Worm (Caenorhabditis elegans) whole organism, young adult: ENCODE measurements around the gene pho-13.
A peak's percentile ranks its signal among the peaks of the same experiment; 100 is the strongest.

Experiments used
- B0019.2 ChIP-seq: fragments of 200-800 bp; sonication (Bioruptor generic); conservative IDR thresholded peaks from 2 replicates; pipeline ENCODE4 v1.3.6; 2022; ENCODE audit warnings: missing genetic modification reagents, missing genetic modification characterization, missing compliant biosample characterization
- F22D6.2 ChIP-seq: sonication (generic microtip); optimal IDR thresholded peaks from 2 replicates; lab custom pipeline; 2016; ENCODE audit warnings: mild to moderate bottlenecking, missing genetic modification characterization, missing compliant biosample characterization
- F23B12.7 ChIP-seq: sonication (generic microtip); optimal IDR thresholded peaks from 2 replicates; lab custom pipeline; 2017; ENCODE audit warnings: missing genetic modification characterization, mild to moderate bottlenecking, missing compliant biosample characterization, antibody characterized with exemption, moderate library complexity; ENCODE audit not compliant: insufficient read depth
- F33H1.4 ChIP-seq: fragments of 200-800 bp; sonication (Bioruptor generic); IDR thresholded peaks from 2 replicates; pipeline ENCODE4 v1.3.6; 2022; ENCODE audit warnings: missing genetic modification reagents, missing genetic modification characterization, missing compliant biosample characterization
- F39B2.1 ChIP-seq: fragments of 200-800 bp; sonication (Bioruptor generic); IDR thresholded peaks from 2 replicates; pipeline ENCODE4 v1.3.6; 2022; ENCODE audit warnings: missing genetic modification reagents, missing genetic modification characterization, missing compliant biosample characterization
- F57A8.1 ChIP-seq: fragments of 200-800 bp; sonication (Bioruptor generic); optimal IDR thresholded peaks from 2 replicates; lab custom pipeline; 2018; ENCODE audit warnings: mild to moderate bottlenecking, missing genetic modification characterization, moderate library complexity, missing compliant biosample characterization
- T07F8.4 ChIP-seq: sonication (generic microtip); optimal IDR thresholded peaks from 2 replicates; lab custom pipeline; 2016; ENCODE audit warnings: mild to moderate bottlenecking, missing genetic modification characterization, moderate library complexity, missing compliant biosample characterization
- Y53F4B.3 ChIP-seq: fragments of 200-800 bp; sonication (Bioruptor generic); IDR thresholded peaks from 2 replicates; pipeline ENCODE4 v1.3.6; 2022; ENCODE audit warnings: missing genetic modification reagents, missing genetic modification characterization, missing compliant biosample characterization
- akir-1 ChIP-seq: fragments of 200-800 bp; sonication (Bioruptor generic); optimal IDR thresholded peaks from 2 replicates; lab custom pipeline; 2018; ENCODE audit warnings: mild to moderate bottlenecking, missing genetic modification characterization, moderate library complexity, missing compliant biosample characterization
- ama-1 ChIP-seq, 3 experiments: fragments of 150-350 bp in 1 of 3; sonication (generic microtip) in 2 of 3; optimal IDR thresholded peaks; 2 replicates each; lab custom pipeline; 2014 to 2018; ENCODE audit warnings: missing biosample characterization in 2 of 3, missing genetic modification characterization in 2 of 3, missing genetic modification reagents in 2 of 3
- attf-5 ChIP-seq: fragments of 200-800 bp; sonication (Bioruptor generic); optimal IDR thresholded peaks from 2 replicates; lab custom pipeline; 2018; ENCODE audit warnings: mild to moderate bottlenecking, missing genetic modification characterization, missing compliant biosample characterization
- die-1 ChIP-seq: sonication (generic microtip); optimal IDR thresholded peaks from 2 replicates; lab custom pipeline; 2016; ENCODE audit warnings: missing genotype, mild to moderate bottlenecking, missing genetic modification characterization, missing compliant biosample characterization
- egl-44 ChIP-seq: fragments of 200-800 bp; sonication (Bioruptor generic); IDR thresholded peaks from 2 replicates; pipeline ENCODE4 v1.3.6; 2022; ENCODE audit warnings: missing genetic modification reagents, missing genetic modification characterization, missing compliant biosample characterization
- ekl-4 ChIP-seq: fragments of 200-800 bp; sonication (Bioruptor generic); IDR thresholded peaks from 2 replicates; pipeline ENCODE4 v1.3.6; 2022; ENCODE audit warnings: missing genetic modification reagents, missing genetic modification characterization, missing compliant biosample characterization
- gei-17 ChIP-seq: fragments of 200-800 bp; sonication (Bioruptor generic); optimal IDR thresholded peaks from 2 replicates; lab custom pipeline; 2018; ENCODE audit warnings: mild to moderate bottlenecking, missing genetic modification characterization, missing compliant biosample characterization
- hrde-1 ChIP-seq: sonication (generic microtip); optimal IDR thresholded peaks from 2 replicates; lab custom pipeline; 2016; ENCODE audit warnings: missing genetic modification characterization, mild to moderate bottlenecking, missing compliant biosample characterization, moderate library complexity, missing genotype, missing genetic modification reagents, borderline replicate concordance
- hsf-1 ChIP-seq: fragments of 200-800 bp; sonication (Bioruptor generic); IDR thresholded peaks from 2 replicates; pipeline ENCODE4 v1.3.6; 2022; ENCODE audit warnings: missing genetic modification reagents, missing genetic modification characterization, missing compliant biosample characterization
- lin-26 ChIP-seq: fragments of 200-800 bp; sonication (Bioruptor generic); IDR thresholded peaks from 2 replicates; pipeline ENCODE4 v1.3.6; 2022; ENCODE audit warnings: missing genetic modification reagents, missing genetic modification characterization, missing compliant biosample characterization
- lin-35 ChIP-seq, 3 experiments: fragments of 150-350 bp in 2 of 3; sonication (generic microtip) in 1 of 3; optimal IDR thresholded peaks; 2 replicates each; lab custom pipeline; 2014 to 2018; ENCODE audit warnings: missing biosample characterization in 3 of 3, missing genetic modification characterization in 3 of 3, missing genetic modification reagents in 3 of 3
- lin-40 ChIP-seq: sonication (generic microtip); optimal IDR thresholded peaks from 2 replicates; lab custom pipeline; 2016; ENCODE audit warnings: missing genetic modification characterization, mild to moderate bottlenecking, missing compliant biosample characterization, missing genotype, missing genetic modification reagents
- lin-54 ChIP-seq: fragments of 200-800 bp; sonication (Bioruptor generic); optimal IDR thresholded peaks from 2 replicates; lab custom pipeline; 2018; ENCODE audit warnings: mild to moderate bottlenecking, missing genetic modification characterization, missing compliant biosample characterization
- lsl-1 ChIP-seq: fragments of 200-800 bp; sonication (Bioruptor generic); optimal IDR thresholded peaks from 2 replicates; lab custom pipeline; 2018; ENCODE audit warnings: mild to moderate bottlenecking, missing genetic modification characterization, moderate library complexity, missing compliant biosample characterization
- madf-10 ChIP-seq: sonication (generic microtip); optimal IDR thresholded peaks from 2 replicates; lab custom pipeline; 2016; ENCODE audit warnings: mild to moderate bottlenecking, missing genetic modification characterization, missing compliant biosample characterization
- madf-3 ChIP-seq: fragments of 200-800 bp; sonication (Bioruptor generic); IDR thresholded peaks from 2 replicates; pipeline ENCODE4 v1.3.6; 2022; ENCODE audit warnings: missing genetic modification reagents, missing genetic modification characterization, missing compliant biosample characterization
- madf-6 ChIP-seq: fragments of 200-800 bp; sonication (Bioruptor generic); IDR thresholded peaks from 2 replicates; pipeline ENCODE4 v1.3.6; 2022; ENCODE audit warnings: missing genetic modification reagents, missing genetic modification characterization, missing compliant biosample characterization
- nhr-90 ChIP-seq: sonication (generic microtip); optimal IDR thresholded peaks from 2 replicates; lab custom pipeline; 2016; ENCODE audit warnings: missing genotype, mild to moderate bottlenecking, missing genetic modification characterization, missing compliant biosample characterization
- snpc-1.3 ChIP-seq: sonication (generic microtip); optimal IDR thresholded peaks from 2 replicates; lab custom pipeline; 2017; ENCODE audit warnings: missing genetic modification characterization, mild to moderate bottlenecking, missing compliant biosample characterization, antibody characterized with exemption, moderate library complexity, missing genotype, missing genetic modification reagents; ENCODE audit not compliant: insufficient read depth
- somi-1 ChIP-seq: fragments of 200-800 bp; sonication (Bioruptor generic); optimal IDR thresholded peaks from 2 replicates; lab custom pipeline; 2018; ENCODE audit warnings: mild to moderate bottlenecking, missing genetic modification characterization, missing compliant biosample characterization
- sptf-2 ChIP-seq: fragments of 200-800 bp; sonication (Bioruptor generic); optimal IDR thresholded peaks from 2 replicates; lab custom pipeline; 2018; ENCODE audit warnings: mild to moderate bottlenecking, missing genetic modification characterization, missing compliant biosample characterization
- unc-62 ChIP-seq: fragments of 150-350 bp; optimal IDR thresholded peaks from 2 replicates; lab custom pipeline; 2014; ENCODE audit warnings: missing biosample characterization, missing genetic modification reagents, missing genetic modification characterization
- ztf-26 ChIP-seq: sonication (generic microtip); optimal IDR thresholded peaks from 2 replicates; lab custom pipeline; 2017; ENCODE audit warnings: missing genetic modification characterization, missing compliant biosample characterization

pho-13 gene

ce11 chrII:8820126-8820972, 13.5 kb upstream of the pho-13 start (continued):
- TF ChIP-seq hrde-1 (tag; lab: Kevin White, UChicago) = no peak
- TF ChIP-seq, all 124 proteins: peak for 11

DNA sequence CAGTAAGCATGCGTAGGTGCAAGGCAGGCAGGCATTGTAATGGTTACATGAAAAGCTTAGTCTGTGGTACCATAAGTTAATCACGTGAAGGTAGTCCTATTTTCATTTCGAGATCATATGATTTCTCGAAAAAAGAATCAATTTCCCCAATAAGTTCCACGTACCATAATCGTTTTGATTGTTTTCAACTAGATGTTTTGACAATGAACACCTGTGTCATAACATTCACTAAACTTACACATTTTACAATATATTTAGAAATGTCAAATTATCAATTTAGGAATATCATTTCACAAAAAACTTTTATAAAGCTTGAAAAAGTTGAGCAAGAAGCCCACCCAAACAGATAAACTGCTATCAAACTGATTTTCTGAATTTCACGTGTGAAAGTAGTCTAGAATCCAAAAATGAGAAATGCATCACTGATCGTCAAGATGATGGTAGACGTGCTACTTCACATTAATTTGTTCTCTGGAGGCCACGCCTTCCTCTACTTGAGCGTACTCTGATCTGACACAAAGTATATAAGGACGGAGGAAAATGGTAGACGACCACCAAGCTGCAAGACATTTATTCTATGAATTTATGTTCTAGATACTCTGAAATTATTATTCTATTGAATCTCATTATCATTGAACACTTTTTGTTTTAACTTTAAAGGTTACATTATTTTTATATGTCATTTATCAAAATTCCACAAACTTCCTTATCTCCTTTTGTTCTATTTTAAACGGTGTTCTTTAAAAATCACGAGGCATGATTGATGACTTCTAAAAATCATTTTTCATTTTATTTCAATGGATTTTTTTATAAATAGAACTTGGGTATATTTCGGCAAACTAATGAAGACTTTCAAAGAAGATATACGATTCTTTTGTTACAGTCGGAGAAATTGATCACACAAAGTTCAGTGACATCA, 12.4 kb upstream of the pho-13 start, which contains the start of gene F46C5.10:
TSS of gene F46C5.10 (minus strand) at position 51 of the 919 bp plus-strand sequence.
- TF ChIP-seq ama-1 (optimal IDR thresholded peaks at IDR 0.05; lab: Kevin White, UChicago) (peak; percentile 56), ama-1 (GFP tag; optimal IDR thresholded peaks at IDR 0.05; lab: Kevin White, UChicago) (no peak), F39B2.1 (no peak), lin-40 (tag; lab: Kevin White, UChicago) (peak; percentile 5), hsf-1 (no peak), Y53F4B.3 (GFP tag; lab: Robert Waterston, UW) (no peak), lin-26 (no peak), unc-62 (GFP tag; lab: Kevin White, UChicago) (no peak), lin-35 (GFP tag; optimal IDR thresholded peaks at IDR 0.05; lab: Kevin White, UChicago) (peak in 1 of 3 experiments; percentile 1)

DNA sequence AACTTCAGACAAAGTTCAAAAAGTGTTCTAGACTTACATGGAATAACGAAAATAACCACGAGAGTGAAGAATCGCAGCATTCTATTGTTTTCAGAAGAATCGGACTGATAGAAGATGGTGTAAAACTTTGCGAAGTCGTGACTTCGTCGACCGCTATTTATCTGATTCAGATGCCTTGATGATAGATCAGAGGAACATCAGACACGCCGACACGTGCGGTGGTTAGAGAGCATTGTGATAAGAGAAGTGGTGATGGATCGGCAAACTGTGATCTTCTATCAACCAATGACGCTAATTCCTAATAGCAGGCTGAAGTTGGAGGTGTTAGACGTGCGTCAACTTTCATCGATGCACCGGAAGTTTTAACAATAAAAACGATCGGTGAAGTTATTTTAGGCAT, 11.4 kb upstream of the pho-13 start:
- no peak for TF ChIP-seq die-1 (tag; lab: Kevin White, UChicago)
- no peak for TF ChIP-seq F22D6.2 (tag; lab: Kevin White, UChicago)
- no peak for TF ChIP-seq akir-1 (GFP tag; lab: Kevin White, UChicago)
- no peak for TF ChIP-seq sptf-2 (GFP tag; lab: Kevin White, UChicago)
- peak; percentile 36 for TF ChIP-seq somi-1 (GFP tag; lab: Kevin White, UChicago)
- TF ChIP-seq madf-10 (tag; lab: Kevin White, UChicago) = no peak
- TF ChIP-seq ztf-26 = peak; percentile 49
- no peak for TF ChIP-seq madf-6 (GFP tag; lab: Robert Waterston, UW)
- no peak for TF ChIP-seq F33H1.4 (GFP tag; lab: Robert Waterston, UW)
- no peak for TF ChIP-seq ekl-4 (GFP tag; lab: Robert Waterston, UW)
- peak; percentile 23 for TF ChIP-seq lin-40 (tag; lab: Kevin White, UChicago)
- TF ChIP-seq snpc-1.3 (tag; lab: Kevin White, UChicago) = no peak
- no peak for TF ChIP-seq F57A8.1
- TF ChIP-seq lin-54 = no peak
- no peak for TF ChIP-seq F39B2.1
- TF ChIP-seq madf-3 (GFP tag; lab: Robert Waterston, UW) = no peak
- no peak for TF ChIP-seq attf-5 (GFP tag; lab: Kevin White, UChicago)
- TF ChIP-seq nhr-90 (tag; lab: Kevin White, UChicago) = no peak
- no peak for TF ChIP-seq egl-44
- no peak for TF ChIP-seq F23B12.7 (tag; lab: Kevin White, UChicago)
- TF ChIP-seq B0019.2 (GFP tag; lab: Robert Waterston, UW) = no peak
- TF ChIP-seq gei-17 (GFP tag; lab: Kevin White, UChicago) = no peak
- TF ChIP-seq lsl-1 (GFP tag; lab: Kevin White, UChicago) = no peak
- no peak for TF ChIP-seq T07F8.4 (tag; lab: Kevin White, UChicago)
